Worm (Caenorhabditis elegans) whole organism, L4 larva: ENCODE results near the gene C24G6.8.

ENCODE experiments used
- F10B5.3 ChIP-seq: sonication (generic microtip); optimal IDR thresholded peaks from 2 replicates; lab custom pipeline; 2016; ENCODE audit warnings: mild to moderate bottlenecking, missing genetic modification characterization, missing compliant biosample characterization
- F49E8.2 ChIP-seq: sonication (generic microtip); optimal IDR thresholded peaks from 2 replicates; lab custom pipeline; 2016; ENCODE audit warnings: missing compliant biosample characterization, mild to moderate bottlenecking, missing genetic modification characterization, borderline replicate concordance
- T20F7.1 ChIP-seq: fragments of 200-800 bp; sonication (Bioruptor generic); optimal IDR thresholded peaks from 2 replicates; lab custom pipeline; 2018; ENCODE audit warnings: mild to moderate bottlenecking, missing genetic modification characterization, missing compliant biosample characterization
- aha-1 ChIP-seq: fragments of 150-350 bp; peaks from one replicate; lab custom pipeline; 2014; ENCODE audit warnings: missing biosample characterization, missing genetic modification characterization
- ama-1 ChIP-seq: fragments of 150-350 bp; optimal IDR thresholded peaks from 2 replicates; lab custom pipeline; 2014; ENCODE audit warnings: inconsistent platforms, mixed read lengths
- ceh-20 ChIP-seq: fragments of 200-800 bp; sonication (Bioruptor generic); IDR thresholded peaks from 2 replicates; pipeline ENCODE4 v1.3.6; 2022; ENCODE audit warnings: missing genetic modification reagents, missing genetic modification characterization, missing compliant biosample characterization
- cey-2 ChIP-seq: sonication (generic microtip); optimal IDR thresholded peaks from 3 replicates; lab custom pipeline; 2017; ENCODE audit warnings: missing genetic modification characterization, mild to moderate bottlenecking, missing compliant biosample characterization, antibody characterized with exemption, borderline replicate concordance; ENCODE audit not compliant: insufficient read depth
- ctbp-1 ChIP-seq: fragments of 200-800 bp; sonication (Bioruptor generic); IDR thresholded peaks from 2 replicates; pipeline ENCODE4 v1.3.6; 2022; ENCODE audit warnings: missing genetic modification reagents, missing genetic modification characterization, missing compliant biosample characterization
- daf-16 ChIP-seq, 3 experiments: sonication (generic microtip); optimal IDR thresholded peaks; 2 replicates each; lab custom pipeline; 2016 to 2017; ENCODE audit warnings: missing genetic modification characterization in 3 of 3, missing genetic modification reagents in 3 of 3, mild to moderate bottlenecking in 2 of 3, missing compliant biosample characterization in 2 of 3, missing biosample characterization in 1 of 3, moderate library complexity in 1 of 3
- dpl-1 ChIP-seq: fragments of 150-350 bp; optimal IDR thresholded peaks from 2 replicates; lab custom pipeline; 2014; ENCODE audit warnings: missing biosample characterization, missing genetic modification reagents, missing genetic modification characterization
- dve-1 ChIP-seq: sonication (generic microtip); optimal IDR thresholded peaks from 2 replicates; lab custom pipeline; 2017; ENCODE audit warnings: antibody characterized with exemption, mild to moderate bottlenecking, missing genetic modification characterization, missing compliant biosample characterization; ENCODE audit not compliant: insufficient read depth
- egl-43 ChIP-seq: fragments of 200-800 bp; sonication (Bioruptor generic); IDR thresholded peaks from 2 replicates; pipeline ENCODE4 v1.3.6; 2022; ENCODE audit warnings: missing genetic modification reagents, missing genetic modification characterization, missing compliant biosample characterization
- jun-1 ChIP-seq: fragments of 150-350 bp; optimal IDR thresholded peaks from 2 replicates; lab custom pipeline; 2014; ENCODE audit warnings: missing biosample characterization, missing genetic modification reagents, missing genetic modification characterization
- lin-15B ChIP-seq: fragments of 150-350 bp; sonication (generic microtip); optimal IDR thresholded peaks from 3 replicates; lab custom pipeline; 2014; ENCODE audit warnings: missing biosample characterization, missing genetic modification characterization
- lin-38 ChIP-seq: fragments of 200-800 bp; sonication (Bioruptor generic); IDR thresholded peaks from 2 replicates; pipeline ENCODE4 v1.3.6; 2022; ENCODE audit warnings: missing genetic modification reagents, missing genetic modification characterization, missing compliant biosample characterization
- lir-3 ChIP-seq: sonication (generic microtip); optimal IDR thresholded peaks from 2 replicates; lab custom pipeline; 2016; ENCODE audit warnings: mild to moderate bottlenecking, missing genetic modification characterization, missing compliant biosample characterization
- lsy-2 ChIP-seq, 2 experiments: fragments of 150-350 bp in 1 of 2; sonication (generic microtip) in 1 of 2; optimal IDR thresholded peaks; 2 replicates each; lab custom pipeline; 2014 to 2017; ENCODE audit warnings: missing biosample characterization in 2 of 2, missing genetic modification characterization in 2 of 2
- madf-5 ChIP-seq, 2 experiments: fragments of 200-800 bp; sonication (Bioruptor generic); IDR thresholded peaks; 2 replicates each; pipeline ENCODE4 v1.3.6; 2022; ENCODE audit warnings: missing compliant biosample characterization in 2 of 2, missing genetic modification characterization in 2 of 2
- mdl-1 ChIP-seq, 2 experiments: fragments of 150-350 bp in 1 of 2; sonication (generic microtip) in 1 of 2; optimal IDR thresholded peaks; 2 replicates each; lab custom pipeline; 2014 to 2017; ENCODE audit warnings: missing biosample characterization in 2 of 2, missing genetic modification characterization in 2 of 2
- mep-1 ChIP-seq: fragments of 150-350 bp; sonication (generic microtip); optimal IDR thresholded peaks from 3 replicates; lab custom pipeline; 2014; ENCODE audit warnings: missing biosample characterization, missing genetic modification characterization
- mes-2 ChIP-seq: sonication (generic microtip); optimal IDR thresholded peaks from 2 replicates; lab custom pipeline; 2016; ENCODE audit warnings: missing genotype, mild to moderate bottlenecking, missing genetic modification characterization, missing compliant biosample characterization; ENCODE audit not compliant: poor library complexity, severe bottlenecking
- mxl-2 ChIP-seq: fragments of 200-800 bp; sonication (Bioruptor generic); conservative IDR thresholded peaks from 2 replicates; pipeline ENCODE4 v1.3.6; 2022; ENCODE audit warnings: missing genetic modification reagents, missing genetic modification characterization, missing compliant biosample characterization
- nhr-11 ChIP-seq: fragments of 150-350 bp; optimal IDR thresholded peaks from 2 replicates; lab custom pipeline; 2014; ENCODE audit warnings: missing biosample characterization, missing genetic modification characterization
- nhr-41 ChIP-seq: fragments of 200-800 bp; sonication (Bioruptor generic); IDR thresholded peaks from 2 replicates; pipeline ENCODE4 v1.3.6; 2022; ENCODE audit warnings: missing genetic modification reagents, missing genetic modification characterization, missing compliant biosample characterization
- nhr-42 ChIP-seq: fragments of 200-800 bp; sonication (Bioruptor generic); IDR thresholded peaks from 2 replicates; pipeline ENCODE4 v1.3.6; 2022; ENCODE audit warnings: missing genetic modification characterization, missing compliant biosample characterization
- nhr-6 ChIP-seq: fragments of 150-350 bp; optimal IDR thresholded peaks from 2 replicates; lab custom pipeline; 2014; ENCODE audit warnings: missing biosample characterization, missing genetic modification characterization
- nhr-77 ChIP-seq: fragments of 150-350 bp; optimal IDR thresholded peaks from 2 replicates; lab custom pipeline; 2014; ENCODE audit warnings: missing biosample characterization, missing genetic modification characterization
- php-3 ChIP-seq: fragments of 200-800 bp; sonication (Bioruptor generic); IDR thresholded peaks from 2 replicates; pipeline ENCODE4 v1.3.6; 2022; ENCODE audit warnings: missing genetic modification reagents, missing genetic modification characterization, missing compliant biosample characterization
- snpc-1.2 ChIP-seq: fragments of 200-800 bp; sonication (Bioruptor generic); IDR thresholded peaks from 2 replicates; pipeline ENCODE4 v1.3.6; 2022; ENCODE audit warnings: missing genetic modification reagents, missing genetic modification characterization, missing compliant biosample characterization
- unc-39 ChIP-seq: sonication (generic microtip); optimal IDR thresholded peaks from 2 replicates; lab custom pipeline; 2017; ENCODE audit warnings: missing biosample characterization, missing genetic modification characterization
- unc-62 ChIP-seq, 3 experiments: fragments of 150-350 bp in 1 of 3; sonication (generic microtip); optimal IDR thresholded peaks in 2 of 3; peaks in 1 of 3; 1 replicate in 1 of 3; 2 replicates in 2 of 3; lab custom pipeline; 2014 to 2017; ENCODE audit warnings: missing biosample characterization in 3 of 3, missing genetic modification characterization in 3 of 3, missing genetic modification reagents in 3 of 3, missing genotype in 1 of 3

Gene C24G6.8

ce11 chrV:5535774-5536173 is at the start of gene C24G6.8:
Gene C24G6.8, minus strand, starts transcription at chrV:5535874.
- peak in 1 of 2 experiments; percentile 3 for TF ChIP-seq unc-62 (GFP tag; optimal IDR thresholded peaks at IDR 0.05 in 1 of 2; lab: Kevin White, UChicago)
- TF ChIP-seq unc-62 (tag; optimal IDR thresholded peaks at IDR 0.05; lab: Kevin White, UChicago) = no peak
- no peak for TF ChIP-seq nhr-42 (GFP tag; lab: Robert Waterston, UW)
- TF ChIP-seq, all 104 proteins: peak for 1

ce11 chrV:5584833-5585232 is 49.2 kb upstream of the C24G6.8 start, which contains the start of gene CD4.11:
Gene CD4.11, plus strand, starts transcription at chrV:5585133.
- TF ChIP-seq madf-5 (GFP tag; IDR thresholded peaks at IDR 0.05; lab: Robert Waterston, UW) = no peak
- TF ChIP-seq nhr-41 (GFP tag; lab: Robert Waterston, UW) = no peak
- TF ChIP-seq, all 104 proteins: peak for 0

ce11 chrV:5584293-5584776 is 48.7 kb upstream of the C24G6.8 start, which contains the start of gene pas-6:
Gene pas-6, minus strand, starts transcription at chrV:5584343.
- TF ChIP-seq nhr-77 (tag; lab: Kevin White, UChicago) (no peak), dpl-1 (GFP tag; lab: Kevin White, UChicago) (peak; percentile 42), F10B5.3 (tag; lab: Kevin White, UChicago) (no peak), lin-38 (GFP tag; lab: Robert Waterston, UW) (peak; percentile 53), jun-1 (tag; lab: Kevin White, UChicago) (no peak), nhr-6 (tag; lab: Kevin White, UChicago) (peak; percentile 9), T20F7.1 (GFP tag; lab: Kevin White, UChicago) (peak; percentile 11), aha-1 (tag; lab: Kevin White, UChicago) (no peak), mxl-2 (no peak), lir-3 (no peak), daf-16 (GFP tag; optimal IDR thresholded peaks at IDR 0.05; lab: Kevin White, UChicago) (no peak), daf-16 (tag; optimal IDR thresholded peaks at IDR 0.05; lab: Kevin White, UChicago) (no peak), lsy-2 (tag; optimal IDR thresholded peaks at IDR 0.05; lab: Kevin White, UChicago) (peak; percentile 83 to 98), mep-1 (tag; lab: Kevin White, UChicago) (peak; percentile 4), cey-2 (tag; lab: Kevin White, UChicago) (no peak), mes-2 (tag; lab: Kevin White, UChicago) (peak; percentile 45), ama-1 (no peak), unc-39 (tag; lab: Kevin White, UChicago) (no peak)
- TF ChIP-seq, all 104 proteins: peak for 7

ce11 chrV:5582860-5583259 is 47.2 kb upstream of the C24G6.8 start:
- TF ChIP-seq mep-1 (tag; lab: Kevin White, UChicago) (peak; percentile 40), F49E8.2 (tag; lab: Kevin White, UChicago) (no peak), ceh-20 (peak; percentile 13; the same call in 1 of the 2 replicates), snpc-1.2 (peak; percentile 54; the same call in 1 of the 2 replicates), ctbp-1 (GFP tag; lab: Robert Waterston, UW) (0 out of 2 replicates have a peak, but pooled peaks have one; percentile 12), egl-43 (GFP tag; lab: Robert Waterston, UW) (0 out of 2 replicates have a peak, but pooled peaks have one; percentile 53), lin-15B (tag; lab: Kevin White, UChicago) (no peak), aha-1 (tag; lab: Kevin White, UChicago) (peak; percentile 52), dve-1 (peak; percentile 3), lin-38 (GFP tag; lab: Robert Waterston, UW) (0 out of 2 replicates have a peak, but pooled peaks have one; percentile 31), ama-1 (peak; percentile 83), lsy-2 (tag; optimal IDR thresholded peaks at IDR 0.05; lab: Kevin White, UChicago) (peak in 1 of 2 experiments; percentile 27), lir-3 (no peak), mdl-1 (tag; optimal IDR thresholded peaks at IDR 0.05; lab: Kevin White, UChicago) (no peak), nhr-11 (tag; lab: Kevin White, UChicago) (no peak), php-3 (GFP tag; lab: Robert Waterston, UW) (no peak)
